Worm (Caenorhabditis elegans) whole organism, L1 larva: ENCODE results near the gene B0546.5.
"Not testable (repeated sequence)": the region's sequence is repeated elsewhere in the genome, so short reads cannot be mapped to it uniquely, and the experiment has no call there.

Experiments
- C04F5.9 ChIP-seq: sonication (generic microtip); optimal IDR thresholded peaks from 2 replicates; lab custom pipeline; 2016; ENCODE audit warnings: missing genetic modification characterization, missing compliant biosample characterization
- C16A3.4 ChIP-seq: fragments of 150-350 bp; optimal IDR thresholded peaks from 2 replicates; lab custom pipeline; 2014; ENCODE audit warnings: missing biosample characterization, missing genetic modification characterization
- C34B4.2 ChIP-seq: sonication (generic microtip); optimal IDR thresholded peaks from 2 replicates; lab custom pipeline; 2017; ENCODE audit warnings: mild to moderate bottlenecking, missing genetic modification characterization, missing compliant biosample characterization
- ama-1 ChIP-seq: fragments of 150-350 bp; optimal IDR thresholded peaks from 2 replicates; lab custom pipeline; 2014
- blmp-1 ChIP-seq: fragments of 150-350 bp; optimal IDR thresholded peaks from 2 replicates; lab custom pipeline; 2014; ENCODE audit warnings: missing biosample characterization, missing genetic modification characterization
- ceh-82 ChIP-seq, 3 experiments: fragments of 150-350 bp in 1 of 3; sonication (generic microtip) in 2 of 3; optimal IDR thresholded peaks; 2 replicates each; lab custom pipeline; 2014 to 2017; ENCODE audit warnings: missing biosample characterization in 3 of 3, missing genetic modification characterization in 3 of 3
- ces-1 ChIP-seq: fragments of 150-350 bp; optimal IDR thresholded peaks from 2 replicates; lab custom pipeline; 2014; ENCODE audit warnings: missing biosample characterization, missing genetic modification reagents, missing genetic modification characterization
- dpl-1 ChIP-seq, 3 experiments: fragments of 150-350 bp in 2 of 3; sonication (generic microtip) in 1 of 3; optimal IDR thresholded peaks; 2 replicates each; lab custom pipeline; 2014 to 2017; ENCODE audit warnings: missing biosample characterization in 3 of 3, missing genetic modification characterization in 3 of 3, missing genetic modification reagents in 3 of 3
- efl-1 ChIP-seq, 4 experiments: fragments of 150-350 bp; optimal IDR thresholded peaks in 3 of 4; peaks in 1 of 4; 1 replicate in 1 of 4; 2 replicates in 3 of 4; lab custom pipeline; 2014; ENCODE audit warnings: missing biosample characterization in 2 of 4, missing genetic modification characterization in 2 of 4, missing genetic modification reagents in 2 of 4
- egl-27 ChIP-seq, 2 experiments: fragments of 150-350 bp in 1 of 2; sonication (generic microtip); optimal IDR thresholded peaks; 3 replicates each; lab custom pipeline; 2017 to 2018; ENCODE audit warnings: missing biosample characterization in 2 of 2, missing genetic modification characterization in 2 of 2, missing genetic modification reagents in 2 of 2
- ets-5 ChIP-seq: fragments of 200-800 bp; sonication (Bioruptor generic); IDR thresholded peaks from 2 replicates; pipeline ENCODE4 v1.3.6; 2022; ENCODE audit warnings: missing genetic modification characterization, missing compliant biosample characterization
- fos-1 ChIP-seq: fragments of 150-350 bp; optimal IDR thresholded peaks from 2 replicates; lab custom pipeline; 2014; ENCODE audit warnings: missing biosample characterization, missing genetic modification characterization
- hlh-4 ChIP-seq: sonication (generic microtip); optimal IDR thresholded peaks from 2 replicates; lab custom pipeline; 2016; ENCODE audit warnings: mild to moderate bottlenecking, missing genetic modification characterization, missing compliant biosample characterization
- jun-1 ChIP-seq: fragments of 150-350 bp; optimal IDR thresholded peaks from 2 replicates; lab custom pipeline; 2014; ENCODE audit warnings: missing biosample characterization, missing genetic modification reagents, missing genetic modification characterization
- lin-39 ChIP-seq: fragments of 150-350 bp; optimal IDR thresholded peaks from 2 replicates; lab custom pipeline; 2014; ENCODE audit warnings: missing biosample characterization, missing genetic modification reagents, missing genetic modification characterization
- mab-9 ChIP-seq: fragments of 200-800 bp; sonication (Bioruptor generic); IDR thresholded peaks from 2 replicates; pipeline ENCODE4 v1.3.6; 2022; ENCODE audit warnings: missing genetic modification reagents, missing genetic modification characterization, missing compliant biosample characterization
- mdl-1 ChIP-seq, 2 experiments: fragments of 150-350 bp; optimal IDR thresholded peaks; 2 replicates each; lab custom pipeline; 2014 to 2017; ENCODE audit warnings: missing biosample characterization in 2 of 2, missing genetic modification characterization in 2 of 2, inconsistent platforms in 1 of 2
- mep-1 ChIP-seq: fragments of 150-350 bp; optimal IDR thresholded peaks from 2 replicates; lab custom pipeline; 2014; ENCODE audit warnings: missing biosample characterization, missing genetic modification characterization
- nhr-20 ChIP-seq: sonication (generic microtip); optimal IDR thresholded peaks from 2 replicates; lab custom pipeline; 2016; ENCODE audit warnings: mild to moderate bottlenecking, missing genetic modification characterization, missing compliant biosample characterization
- nhr-47 ChIP-seq: sonication (generic microtip); optimal IDR thresholded peaks from 2 replicates; lab custom pipeline; 2016; ENCODE audit warnings: mild to moderate bottlenecking, missing genetic modification characterization, moderate library complexity, missing compliant biosample characterization
- nhr-76 ChIP-seq: sonication (generic microtip); optimal IDR thresholded peaks from 2 replicates; lab custom pipeline; 2017; ENCODE audit warnings: missing biosample characterization, missing genetic modification characterization
- nhr-90 ChIP-seq: sonication (generic microtip); optimal IDR thresholded peaks from 2 replicates; lab custom pipeline; 2016; ENCODE audit warnings: mild to moderate bottlenecking, missing genetic modification characterization, missing compliant biosample characterization; ENCODE audit not compliant: poor library complexity
- pqm-1 ChIP-seq: sonication (generic microtip); optimal IDR thresholded peaks from 3 replicates; lab custom pipeline; 2017; ENCODE audit warnings: missing biosample characterization, missing genetic modification characterization
- swsn-7 ChIP-seq: sonication (generic microtip); optimal IDR thresholded peaks from 2 replicates; lab custom pipeline; 2016; ENCODE audit warnings: missing genetic modification characterization, missing compliant biosample characterization
- tbx-2 ChIP-seq: sonication (generic microtip); optimal IDR thresholded peaks from 2 replicates; lab custom pipeline; 2016; ENCODE audit warnings: missing genetic modification characterization, missing compliant biosample characterization
- unc-130 ChIP-seq: fragments of 150-350 bp; optimal IDR thresholded peaks from 2 replicates; lab custom pipeline; 2017; ENCODE audit warnings: missing biosample characterization, missing genetic modification characterization, inconsistent platforms
- xbp-1 ChIP-seq: sonication (generic microtip); optimal IDR thresholded peaks from 2 replicates; lab custom pipeline; 2016; ENCODE audit warnings: missing genetic modification characterization, missing compliant biosample characterization
- zip-4 ChIP-seq: fragments of 200-800 bp; sonication (Bioruptor generic); optimal IDR thresholded peaks from 2 replicates; lab custom pipeline; 2018; ENCODE audit warnings: mild to moderate bottlenecking, missing genetic modification characterization, moderate library complexity, missing compliant biosample characterization
- ztf-11 ChIP-seq, 2 experiments: sonication (generic microtip); optimal IDR thresholded peaks; 2 replicates each; lab custom pipeline; 2016 to 2017; ENCODE audit warnings: missing genetic modification characterization in 2 of 2, missing biosample characterization in 1 of 2, missing compliant biosample characterization in 1 of 2

Gene B0546.5

DNA sequence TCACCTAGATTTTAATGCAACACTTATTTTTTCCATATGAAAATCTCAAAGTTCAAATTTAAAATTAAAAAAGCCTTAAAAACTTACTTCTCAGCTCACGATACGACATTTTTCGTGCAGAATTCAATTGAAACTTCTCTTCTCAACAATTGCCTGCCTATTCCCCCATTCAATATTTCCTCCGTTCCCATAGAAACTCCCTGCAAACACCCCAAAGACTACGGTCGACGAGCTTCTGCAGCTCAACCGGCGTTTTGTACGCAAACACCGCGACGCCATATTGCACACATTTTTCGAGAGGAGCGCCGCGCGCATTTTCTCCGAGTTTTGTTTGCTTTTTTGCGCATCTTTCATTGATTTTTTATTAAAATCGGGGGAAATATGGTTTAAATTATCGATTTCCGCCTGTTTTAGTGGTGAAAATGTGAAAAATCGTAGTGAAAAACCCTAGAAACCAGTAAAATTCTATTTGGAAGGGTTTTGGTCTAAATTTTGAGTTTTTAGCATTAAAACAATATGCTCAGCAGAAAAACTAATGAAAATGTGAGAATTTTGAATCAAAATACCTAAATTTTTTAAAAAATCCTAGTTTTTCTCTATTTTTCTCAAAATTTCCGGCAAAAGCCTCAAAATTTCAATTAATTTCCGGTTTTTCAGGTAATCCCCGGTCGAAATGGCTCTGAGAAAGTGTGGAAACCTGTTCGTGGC, 9.3 kb upstream of the B0546.5 start, which contains the start of the genes dyf-3 and pdhb-1 (continued):
- peak; percentile 23 for TF ChIP-seq unc-130 (tag; lab: Kevin White, UChicago)
- peak; percentile 40 for TF ChIP-seq mep-1
- TF ChIP-seq pqm-1 (tag; lab: Kevin White, UChicago), result no peak
- peak; percentile 41 for TF ChIP-seq tbx-2 (tag; lab: Kevin White, UChicago)
- TF ChIP-seq mab-9 (GFP tag; lab: Robert Waterston, UW), result no peak
- peak; percentile 46 to 61 for TF ChIP-seq efl-1 (optimal IDR thresholded peaks at IDR 0.05; lab: Kevin White, UChicago)
- peak; percentile 56 to 94 for TF ChIP-seq efl-1 (GFP tag; optimal IDR thresholded peaks at IDR 0.05 in 1 of 2; lab: Kevin White, UChicago)
- no peak for TF ChIP-seq nhr-90 (tag; lab: Kevin White, UChicago)
- peak; percentile 10 for TF ChIP-seq xbp-1 (tag; lab: Kevin White, UChicago)
- TF ChIP-seq ceh-82 (tag; optimal IDR thresholded peaks at IDR 0.05; lab: Kevin White, UChicago), result peak in 1 of 3 experiments; percentile 48
- peak; percentile 37 to 56 (median 48) for TF ChIP-seq dpl-1 (GFP tag; optimal IDR thresholded peaks at IDR 0.05; lab: Kevin White, UChicago)
- no peak for TF ChIP-seq C34B4.2 (tag; lab: Kevin White, UChicago)
- TF ChIP-seq ama-1 (lab: Kevin White, UChicago), result no peak

DNA sequence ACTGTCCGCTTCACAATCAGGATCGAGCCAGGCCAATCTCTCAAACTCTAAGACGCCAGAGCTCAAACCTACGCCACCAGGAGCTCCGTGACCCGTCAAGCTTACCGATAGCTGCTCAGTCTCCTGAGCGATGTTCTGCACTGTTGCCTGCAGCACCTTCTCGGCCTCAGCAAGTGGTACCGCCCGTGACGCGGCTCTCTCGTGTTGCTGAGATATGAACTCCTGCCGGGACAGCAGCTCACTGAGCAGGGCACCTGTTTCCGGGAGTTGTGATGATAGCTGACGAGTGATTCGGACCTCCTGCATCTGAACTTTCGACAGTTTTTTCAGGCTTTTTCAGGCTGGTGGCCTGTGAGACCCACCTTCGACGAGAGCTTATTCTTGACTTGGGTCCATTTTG, 8.2 kb upstream of the B0546.5 start:
- no peak for TF ChIP-seq nhr-76
- no peak for TF ChIP-seq mdl-1 (tag; optimal IDR thresholded peaks at IDR 0.05; lab: Kevin White, UChicago)
- no peak for TF ChIP-seq zip-4 (GFP tag; lab: Kevin White, UChicago)
- no peak for TF ChIP-seq hlh-4 (tag; lab: Kevin White, UChicago)
- TF ChIP-seq, all 84 proteins: peak for 0

DNA sequence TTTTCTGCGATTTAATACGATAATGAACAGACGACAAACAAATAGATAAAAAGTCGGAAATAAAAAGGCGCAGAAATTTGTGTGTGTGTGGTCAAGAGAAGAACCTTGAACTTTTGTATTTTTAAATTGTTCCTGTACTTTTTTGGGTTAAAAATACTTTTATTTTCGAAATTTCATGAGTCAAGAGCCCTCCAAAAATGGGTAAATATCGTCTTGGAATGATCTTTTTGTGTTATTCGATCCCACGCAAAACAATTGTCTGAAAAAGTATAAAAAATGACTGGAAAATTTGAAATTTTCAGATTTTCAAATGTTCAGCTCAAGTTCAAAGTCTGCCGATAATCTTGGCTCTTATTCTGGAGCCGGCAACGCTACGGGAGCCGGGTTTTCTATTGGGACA, 5.7 kb upstream of the B0546.5 start, which contains the start of gene C04C3.14:
Gene C04C3.14, plus strand, starts transcription at position 301 of the 400 bp plus-strand sequence.
- TF ChIP-seq unc-130 (tag; lab: Kevin White, UChicago), result no peak
- TF ChIP-seq ztf-11 (tag; optimal IDR thresholded peaks at IDR 0.05; lab: Kevin White, UChicago), result no peak
- TF ChIP-seq egl-27 (tag; optimal IDR thresholded peaks at IDR 0.05; lab: Kevin White, UChicago), result no peak
- no peak for TF ChIP-seq ets-5
- no peak for TF ChIP-seq blmp-1 (tag; lab: Kevin White, UChicago)
- TF ChIP-seq, all 84 proteins: peak for 0

DNA sequence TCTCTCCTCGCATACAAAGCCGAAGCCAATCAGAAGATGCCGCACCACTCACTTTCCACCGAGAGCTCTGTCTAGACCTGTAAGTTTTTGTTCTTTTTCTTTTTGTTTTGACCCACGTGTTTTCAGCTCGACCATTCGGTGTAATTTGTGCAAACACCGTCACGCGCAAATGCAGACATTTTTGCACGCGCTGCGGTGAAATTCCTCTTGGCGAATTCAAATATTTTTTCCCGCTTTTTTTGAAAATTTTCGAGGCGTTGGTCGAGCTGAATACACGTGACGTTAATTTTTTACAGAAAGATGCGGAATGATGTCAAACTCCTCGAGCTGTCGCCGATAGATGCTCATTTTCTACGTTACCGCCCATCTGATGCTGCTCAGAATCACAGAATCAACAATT, 4.2 kb upstream of the B0546.5 start, which contains the start of gene C04C3.4:
Gene C04C3.4, plus strand, starts transcription at position 301 of the 400 bp plus-strand sequence.
- TF ChIP-seq nhr-47, lin-39, fos-1 (tag; lab: Kevin White, UChicago): not testable (repeated sequence)

DNA sequence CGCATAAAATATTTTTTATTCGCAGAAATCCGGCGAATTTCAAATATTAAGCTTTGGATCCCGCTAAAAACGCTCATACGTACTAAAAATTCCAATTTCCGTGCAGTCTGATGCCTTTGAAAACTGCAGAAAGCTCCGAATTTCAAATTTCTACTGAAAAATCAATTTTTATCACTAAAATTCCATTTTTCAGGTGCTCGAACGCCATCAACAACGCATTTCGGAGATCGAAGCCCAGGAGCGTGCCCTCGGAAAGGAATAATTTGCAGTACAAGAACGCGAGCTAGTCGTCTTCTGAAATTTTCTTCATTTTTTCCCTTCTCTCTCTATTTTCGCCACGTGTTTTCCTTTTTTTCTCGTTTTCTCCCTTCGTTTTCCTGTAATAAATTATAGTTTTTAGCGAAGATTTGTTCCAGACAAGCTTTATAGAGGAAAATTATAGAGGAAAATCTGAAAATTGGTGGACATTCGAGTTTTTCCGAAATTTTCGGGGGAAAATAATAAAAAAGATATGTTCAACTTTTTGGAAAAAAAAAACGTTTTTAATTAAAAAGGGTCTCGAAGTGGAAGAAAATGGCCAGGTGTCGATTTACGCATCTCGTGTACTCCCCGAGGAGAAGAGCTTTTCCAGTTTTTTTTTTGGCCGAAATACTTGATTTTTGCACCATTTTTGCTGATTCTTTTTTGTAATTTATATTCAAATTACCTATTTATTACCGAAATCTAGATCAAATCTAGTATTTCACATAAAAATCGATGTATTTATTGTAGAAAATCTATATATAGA, 3.2 kb downstream of the B0546.5 start:
- TF ChIP-seq nhr-90 (tag; lab: Kevin White, UChicago), result peak; percentile 28
- TF ChIP-seq ces-1 (GFP tag; lab: Kevin White, UChicago), result no peak
- TF ChIP-seq C16A3.4, result no peak
- peak; percentile 18 for TF ChIP-seq ama-1 (lab: Kevin White, UChicago)
- TF ChIP-seq C04F5.9, result no peak
- TF ChIP-seq jun-1, result no peak
- no peak for TF ChIP-seq nhr-20 (tag; lab: Kevin White, UChicago)
- no peak for TF ChIP-seq swsn-7 (tag; lab: Kevin White, UChicago)
- TF ChIP-seq tbx-2 (tag; lab: Kevin White, UChicago), result no peak
